Fruit fly (Drosophila melanogaster) ovary, adult (tissue): Measurements from ENCODE around the gene CG31097.

Experiments
- CG17801 ChIP-seq: fragments of 200-800 bp; optimal IDR thresholded peaks from 2 replicates; lab custom pipeline; 2019; ENCODE audit warnings: missing biosample characterization, mild to moderate bottlenecking, missing genetic modification characterization, moderate library complexity; ENCODE audit not compliant: partially characterized antibody

The CG31097 gene

DNA sequence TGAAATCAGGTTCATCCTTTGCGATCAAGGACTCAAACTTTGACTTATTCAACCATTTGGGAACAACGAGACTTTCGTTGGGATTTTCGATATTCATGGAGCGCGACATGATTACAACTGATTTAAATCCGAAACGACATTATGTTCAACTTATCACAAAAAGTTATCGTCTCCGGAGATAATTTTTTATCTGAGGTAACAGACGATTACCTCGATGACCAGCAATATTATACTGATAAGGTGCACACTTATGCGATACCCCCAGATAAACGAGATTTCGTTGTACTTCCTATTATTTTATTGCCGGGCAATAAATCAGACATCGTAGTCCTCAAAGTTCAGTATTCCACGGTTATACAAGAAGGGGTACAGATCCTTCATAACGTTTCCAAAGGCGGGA, at the start of gene CG31097:
Gene CG31097 (minus strand): TSS at position 101 of the 400 bp plus-strand sequence.
- TF ChIP-seq CG17801 (GFP tag; lab: Kevin White, UChicago) = no peak

DNA sequence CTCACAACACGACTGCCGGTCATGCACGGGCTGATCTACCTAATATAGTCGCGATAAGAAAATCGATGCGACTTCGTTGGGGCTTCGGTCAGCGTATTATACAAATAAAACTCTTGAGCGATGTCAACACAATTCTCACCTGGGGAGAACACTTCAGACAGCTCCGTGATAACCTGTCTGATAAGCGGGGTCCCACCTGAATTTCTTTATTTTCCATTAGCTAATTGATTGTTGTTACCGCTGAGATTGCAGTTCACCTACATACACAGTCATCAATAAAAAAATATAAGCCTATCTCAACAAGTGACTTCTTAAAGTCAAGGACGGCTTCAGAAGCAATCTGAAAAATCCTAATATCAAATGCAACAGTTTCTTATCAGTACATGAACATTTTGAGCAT, 49.3 kb upstream of the CG31097 start, which contains the start of gene tobi:
Gene tobi (minus strand): TSS at position 23 of the 400 bp plus-strand sequence.
- no peak for TF ChIP-seq CG17801 (GFP tag; lab: Kevin White, UChicago)

DNA sequence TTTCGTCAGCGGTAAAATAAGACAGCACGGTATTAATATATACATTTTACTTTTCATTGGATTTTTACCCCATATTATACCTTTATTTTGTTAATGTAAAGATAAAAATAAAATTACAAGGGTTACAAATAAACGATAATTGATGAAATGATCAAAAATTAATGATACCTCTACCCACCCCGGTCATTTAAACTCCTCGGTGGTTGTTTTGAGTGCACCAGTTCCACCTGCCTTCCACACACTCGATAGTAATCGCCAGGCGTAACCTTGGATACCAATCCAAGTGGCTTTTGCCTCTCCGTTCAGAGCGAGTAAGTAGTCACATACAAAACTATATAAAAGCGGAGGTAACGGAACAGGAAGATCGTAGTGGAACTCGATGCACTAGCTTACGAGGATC, 42.4 kb upstream of the CG31097 start, which contains the start of gene rha:
Gene rha (plus strand): TSS at position 301 of the 400 bp plus-strand sequence.
- TF ChIP-seq CG17801 (GFP tag; lab: Kevin White, UChicago) = no peak

DNA sequence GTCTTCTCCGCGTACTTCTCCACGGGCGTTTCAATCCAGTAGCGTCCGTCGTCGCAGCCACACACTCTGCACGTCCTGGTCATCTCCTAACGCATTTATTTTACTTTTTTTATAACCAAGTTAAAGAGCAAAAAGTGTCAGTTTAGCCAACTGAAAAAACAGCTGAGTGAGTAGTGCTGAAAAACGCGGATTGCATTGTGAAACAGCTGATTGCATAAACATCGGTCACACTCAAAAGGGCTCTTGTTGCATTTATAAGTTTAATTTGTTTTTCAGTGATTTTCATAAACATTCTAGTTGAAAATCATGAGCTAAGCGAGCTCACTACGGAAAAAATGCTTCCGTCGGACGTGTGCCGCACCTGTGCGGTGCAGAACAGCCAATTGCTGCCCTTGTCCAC, 37.5 kb upstream of the CG31097 start, which contains the start of the genes CG10669 and CG11902:
Gene CG10669 (minus strand): TSS at position 179 of the 400 bp plus-strand sequence.
Gene CG11902 (plus strand): TSS at position 193 of the 400 bp plus-strand sequence.
- TF ChIP-seq CG17801 (GFP tag; lab: Kevin White, UChicago) = no peak

DNA sequence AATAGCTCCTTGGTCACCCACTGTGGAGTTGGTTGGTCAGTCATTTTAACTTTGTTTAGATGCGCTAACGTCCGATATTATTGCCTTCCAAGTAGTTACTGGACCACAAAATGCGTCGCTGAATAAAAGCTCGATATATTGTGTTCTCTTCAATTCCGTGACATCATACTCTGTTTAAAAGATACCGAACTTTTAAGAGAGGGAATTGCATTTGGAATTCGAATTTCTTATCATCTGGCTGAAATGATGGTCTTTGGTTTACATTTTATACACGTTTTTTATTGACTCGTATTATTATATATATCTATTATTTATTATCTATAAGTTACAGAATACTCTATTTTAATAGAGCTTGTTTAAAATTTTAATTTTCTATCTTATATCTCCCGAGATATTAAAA, 33.5 kb upstream of the CG31097 start, which contains the start of gene CHKov2:
Gene CHKov2 (minus strand): TSS at position 101 of the 400 bp plus-strand sequence.
- TF ChIP-seq CG17801 (GFP tag; lab: Kevin White, UChicago) = no peak

DNA sequence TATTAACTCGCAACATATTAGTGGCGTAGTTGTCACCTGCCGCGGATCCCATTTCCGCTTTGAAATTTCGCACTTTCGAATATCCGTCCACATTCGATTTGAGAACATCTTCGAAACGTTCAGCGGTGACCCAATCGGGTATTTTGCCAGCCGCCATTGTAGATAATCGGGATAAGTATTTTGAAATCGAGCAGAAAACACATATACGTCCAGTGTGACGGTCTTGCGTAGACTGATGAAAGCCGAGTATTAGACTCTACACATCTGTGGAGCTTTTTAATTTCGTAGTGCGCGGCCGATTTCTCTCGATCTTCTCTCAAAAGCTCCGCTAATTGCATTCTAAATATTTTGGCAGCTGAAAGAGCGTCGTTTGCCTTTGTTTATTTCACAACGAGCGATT, 31.5 kb upstream of the CG31097 start, which contains the start of gene CHKov1:
Gene CHKov1 (minus strand): TSS at position 238 of the 400 bp plus-strand sequence.
- TF ChIP-seq CG17801 (GFP tag; lab: Kevin White, UChicago) = no peak

DNA sequence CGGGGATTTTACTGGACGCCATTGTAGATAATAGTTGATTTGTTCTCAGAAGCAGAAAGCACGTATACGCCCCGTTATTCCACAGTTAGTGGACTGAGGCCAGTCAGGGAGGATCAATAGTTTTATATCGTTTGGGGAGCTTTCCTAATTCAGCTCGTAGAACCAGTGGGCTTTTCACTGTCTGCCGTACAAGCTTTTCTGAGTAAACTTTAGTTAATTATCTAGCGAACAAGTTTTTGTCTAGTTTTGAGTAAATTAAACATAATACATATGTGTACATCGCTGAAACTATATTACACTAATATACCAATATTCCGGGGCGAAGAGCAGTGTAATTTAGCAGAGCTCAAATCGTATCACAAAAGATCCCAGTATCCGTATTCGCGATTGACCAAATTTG, 25.1 kb upstream of the CG31097 start, which contains the start of gene CG10562:
Gene CG10562 (minus strand): TSS at position 101 of the 400 bp plus-strand sequence.
- TF ChIP-seq CG17801 (GFP tag; lab: Kevin White, UChicago) = no peak

DNA sequence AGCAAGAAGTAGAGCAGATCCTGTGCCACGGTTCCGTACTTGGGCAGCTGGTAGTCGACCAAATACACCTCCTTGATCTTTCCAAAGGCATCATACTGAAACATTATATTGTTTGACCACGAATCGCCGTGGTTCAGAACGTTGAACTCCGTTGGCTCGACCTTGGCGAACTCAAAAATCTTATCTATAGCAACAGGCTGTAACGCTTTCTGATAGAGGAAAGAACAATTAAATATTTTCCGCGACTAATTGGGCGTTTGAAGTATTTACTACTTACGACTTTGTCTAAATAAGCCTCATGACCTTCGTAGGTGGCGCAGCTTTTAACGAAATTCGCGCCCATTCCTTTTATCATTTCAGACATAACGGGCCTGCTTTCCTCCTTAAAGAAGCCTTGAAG, 24.1 kb upstream of the CG31097 start:
- no peak for TF ChIP-seq CG17801 (GFP tag; lab: Kevin White, UChicago)

DNA sequence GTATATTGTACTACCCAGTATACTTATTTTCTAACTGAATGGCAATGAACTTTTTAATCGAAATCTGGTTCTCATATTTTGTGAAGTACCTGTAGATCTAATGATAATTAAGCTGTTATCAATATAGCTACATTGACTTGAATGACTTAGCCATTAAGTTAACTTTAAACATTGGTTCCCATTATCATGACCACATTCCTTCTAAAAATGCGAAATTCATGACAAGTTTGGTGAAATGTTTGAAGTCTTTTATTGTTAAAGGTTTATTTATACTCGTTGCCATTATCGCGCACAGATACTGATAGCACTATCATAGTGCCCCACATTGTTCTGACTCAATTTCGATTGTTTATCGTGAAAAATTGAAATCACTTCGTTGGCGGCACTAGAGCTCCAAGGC, 23.3 kb upstream of the CG31097 start:
- TF ChIP-seq CG17801 (GFP tag; lab: Kevin White, UChicago) = no peak

DNA sequence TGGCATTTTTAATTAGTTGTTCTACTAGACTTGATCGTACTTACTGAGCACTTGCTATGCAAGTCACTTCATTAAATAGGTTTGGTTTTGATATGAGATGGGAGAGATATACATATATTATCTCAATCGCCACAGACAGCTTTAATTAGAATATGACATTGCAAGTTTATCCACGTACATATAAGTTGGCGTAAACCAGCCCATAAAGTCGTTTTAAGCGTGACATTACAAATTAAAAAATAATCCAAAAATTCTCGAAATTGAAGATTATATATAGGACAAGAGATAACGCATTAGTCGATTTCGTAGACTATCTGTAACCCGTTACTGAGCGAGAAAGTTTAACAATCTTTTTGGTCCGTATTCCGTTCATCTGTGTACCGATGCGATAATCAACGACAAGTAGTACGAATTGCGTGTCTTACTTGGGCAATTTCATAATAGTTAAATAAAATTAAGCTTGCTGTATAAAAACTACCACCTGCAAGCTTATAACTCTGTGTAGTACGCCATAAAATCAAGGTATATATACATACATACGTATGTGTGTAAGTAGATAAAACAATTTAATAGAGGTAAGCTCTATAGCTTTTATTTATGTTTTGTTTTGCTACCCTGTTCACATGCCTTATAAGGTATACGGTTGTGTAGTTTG, 22.6 kb upstream of the CG31097 start, which contains the start of gene CG10560:
Gene CG10560 (minus strand): TSS at position 51 of the 655 bp plus-strand sequence.
- no peak for TF ChIP-seq CG17801 (GFP tag; lab: Kevin White, UChicago)

DNA sequence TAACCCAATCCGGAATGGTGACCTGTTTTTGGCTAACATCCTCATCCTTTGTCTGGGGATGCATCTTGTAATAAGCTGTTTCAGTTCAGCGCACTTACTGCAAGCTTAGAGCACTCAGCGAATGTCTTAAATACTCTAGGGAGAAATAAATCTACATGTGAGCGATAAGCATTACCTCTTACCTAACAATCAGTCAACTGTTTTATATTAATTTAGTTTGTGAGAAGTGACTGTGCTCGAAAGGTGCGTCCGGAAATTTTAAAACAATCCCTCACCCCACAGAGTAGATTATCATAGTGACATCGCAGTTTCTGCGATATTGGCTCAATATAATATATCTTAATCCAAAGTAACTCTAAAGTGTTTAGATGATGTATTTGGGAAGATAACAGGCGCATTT, 20.4 kb upstream of the CG31097 start, which contains the start of gene CG10553:
Gene CG10553 (minus strand): TSS at position 101 of the 400 bp plus-strand sequence.
- TF ChIP-seq CG17801 (GFP tag; lab: Kevin White, UChicago) = no peak

DNA sequence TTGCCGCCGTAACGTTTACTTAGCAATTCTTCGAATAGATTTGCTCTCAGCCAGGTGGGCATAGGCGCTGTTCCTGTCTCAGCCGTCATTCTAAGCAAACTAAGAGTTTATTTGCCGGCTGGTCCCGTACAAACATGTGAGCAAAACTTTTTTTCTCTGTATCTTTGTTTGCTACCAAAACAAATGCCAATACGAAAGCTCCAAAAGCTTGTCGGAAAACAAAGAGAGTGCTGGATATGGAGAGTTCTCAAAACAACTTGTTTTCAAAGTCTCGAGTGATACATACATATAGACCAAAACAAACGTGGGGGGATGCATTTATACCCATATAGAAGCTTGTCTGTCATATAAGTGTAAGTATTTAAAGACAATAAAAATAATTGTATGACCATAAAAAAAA, 18.4 kb upstream of the CG31097 start, which contains the start of gene CG10559:
Gene CG10559 (minus strand): TSS at position 101 of the 400 bp plus-strand sequence.
- TF ChIP-seq CG17801 (GFP tag; lab: Kevin White, UChicago) = no peak

DNA sequence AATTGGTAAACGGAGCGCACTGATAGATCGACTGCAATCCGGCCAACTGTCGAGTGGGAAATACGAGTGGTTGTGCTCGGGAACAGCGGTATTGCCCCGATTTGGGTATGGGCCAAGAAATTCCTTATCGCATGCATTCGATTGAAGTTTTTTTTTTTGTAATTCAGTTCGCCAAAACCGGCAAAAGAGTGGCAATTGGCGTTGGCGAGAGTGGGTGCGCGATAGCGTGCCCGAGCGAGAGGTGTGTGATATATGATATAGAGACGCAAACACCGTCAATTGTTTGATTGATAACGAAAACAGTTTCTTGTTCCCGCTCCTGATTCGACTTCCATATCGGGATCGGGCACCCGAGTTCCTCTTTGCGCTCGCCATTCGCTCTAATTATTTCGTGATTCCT, 16.2 kb upstream of the CG31097 start, which contains the start of gene CG31087:
Gene CG31087 (minus strand): TSS at position 63 of the 400 bp plus-strand sequence.
- no peak for TF ChIP-seq CG17801 (GFP tag; lab: Kevin White, UChicago)

DNA sequence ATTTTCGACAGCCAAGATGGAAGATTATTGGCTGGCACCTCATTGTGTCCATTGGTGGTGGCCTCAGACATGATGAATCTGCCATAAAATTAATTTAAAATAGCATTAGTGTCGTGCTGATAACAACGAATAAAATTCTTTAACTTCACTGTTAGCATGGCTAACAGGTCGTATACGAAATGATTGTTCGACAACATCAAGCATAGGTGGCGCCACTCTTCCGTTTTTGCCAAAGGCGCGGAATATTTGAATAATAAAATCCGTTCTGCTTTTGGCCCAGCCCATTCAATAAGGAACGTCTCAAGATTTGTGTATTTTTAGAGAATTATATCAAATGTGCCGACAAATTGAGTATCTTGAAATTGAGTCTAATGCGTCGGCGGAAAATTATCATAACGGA, 15.0 kb upstream of the CG31097 start:
- TF ChIP-seq CG17801 (GFP tag; lab: Kevin White, UChicago) = no peak

DNA sequence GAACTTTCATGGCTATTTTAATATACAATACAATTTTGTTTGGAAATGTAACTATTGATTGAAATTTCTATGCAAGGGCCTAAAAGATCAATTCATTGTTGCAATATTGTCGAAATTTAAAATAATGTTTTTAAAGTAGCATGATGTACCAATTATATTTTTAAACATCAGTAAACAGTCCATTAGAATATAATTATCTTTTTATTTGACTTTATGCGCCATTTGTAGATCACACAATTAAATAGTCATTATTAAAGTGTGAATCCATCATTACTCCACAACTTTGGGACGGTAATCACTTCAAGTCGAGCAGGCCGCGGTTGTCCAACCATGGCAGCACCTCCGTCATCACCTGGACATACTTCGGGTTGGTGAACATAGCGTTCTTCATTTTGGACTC, 13.3 kb upstream of the CG31097 start, which contains the start of gene CG31099:
Gene CG31099 (minus strand): TSS at position 101 of the 400 bp plus-strand sequence.
- TF ChIP-seq CG17801 (GFP tag; lab: Kevin White, UChicago) = no peak
